Fruit fly (Drosophila melanogaster): ENCODE measurements around the gene CG1722.

Gene CG1722

DNA sequence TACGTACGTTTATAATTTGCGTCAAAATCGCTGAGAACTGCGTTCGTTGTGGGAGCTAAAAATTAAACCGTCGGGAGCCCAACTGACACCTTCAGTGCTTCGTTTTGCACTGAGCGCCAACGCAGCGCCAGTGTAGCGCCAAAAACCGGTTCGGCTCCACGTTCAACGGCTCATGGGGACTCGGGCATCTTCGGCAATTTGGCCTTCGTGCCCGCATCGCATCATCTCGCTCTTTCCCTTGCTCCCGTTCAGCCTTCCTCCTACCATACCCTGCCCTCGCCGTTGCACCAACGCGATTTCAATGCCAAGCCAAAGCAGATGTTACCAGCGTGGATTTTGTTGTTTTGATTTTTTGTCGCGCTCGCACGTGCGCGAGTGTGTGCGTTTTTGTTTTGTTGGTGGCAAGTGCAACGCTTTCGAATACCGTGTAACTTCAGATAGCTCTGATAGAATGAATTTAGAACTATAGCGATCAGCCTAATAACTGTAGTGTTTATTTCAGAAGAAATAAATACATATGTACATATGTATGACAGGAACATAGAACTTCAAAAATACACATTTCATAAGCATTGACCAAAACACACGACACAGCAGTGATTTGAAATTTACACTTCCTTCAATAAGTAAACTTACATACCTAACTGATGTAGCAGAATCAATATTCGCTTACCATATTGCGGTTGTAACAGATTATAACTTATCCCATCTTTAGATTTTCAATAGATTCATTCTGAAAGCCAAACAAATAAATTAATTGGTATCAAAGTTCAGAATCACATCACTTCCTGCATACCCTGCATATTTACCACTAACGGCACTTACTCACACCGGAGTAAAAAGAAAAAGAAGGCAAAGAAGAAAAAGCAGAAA, 30.3 kb upstream of the CG1722 start, which contains the start of gene Mnr (continued):
- no peak for TF ChIP-seq CG15601 (tag; optimal IDR thresholded peaks at IDR 0.05)
- TF ChIP-seq CG5245 (GFP tag; optimal IDR thresholded peaks at IDR 0.05) = no peak
- TF ChIP-seq oc (tag; optimal IDR thresholded peaks at IDR 0.05) = peak; percentile 6
- no peak for TF ChIP-seq shn (GFP tag; optimal IDR thresholded peaks at IDR 0.05)
- no peak for TF ChIP-seq CG13123 (GFP tag; optimal IDR thresholded peaks at IDR 0.05)
- TF ChIP-seq CG9609 (GFP tag; optimal IDR thresholded peaks at IDR 0.05) = no peak
- no peak for TF ChIP-seq CG18011 (GFP tag; optimal IDR thresholded peaks at IDR 0.05)
- TF ChIP-seq CG33213 (GFP tag; optimal IDR thresholded peaks at IDR 0.05) = no peak
- no peak for TF ChIP-seq pho (GFP tag; optimal IDR thresholded peaks at IDR 0.05)
- 0 out of 2 replicates have a peak, but pooled peaks have one; percentile 25 for TF ChIP-seq CG14441 (GFP tag; IDR thresholded peaks at IDR 0.05)
- TF ChIP-seq stc (GFP tag; IDR thresholded peaks at IDR 0.05) = no peak
- TF ChIP-seq CG16779 (GFP tag; IDR thresholded peaks at IDR 0.05) = no peak
- no peak for TF ChIP-seq tgo (GFP tag; IDR thresholded peaks at IDR 0.05)
- TF ChIP-seq CG7745 (tag; optimal IDR thresholded peaks at IDR 0.05) = no peak
- no peak for TF ChIP-seq gsb-n (tag; optimal IDR thresholded peaks at IDR 0.05)
- no peak for TF ChIP-seq CG7963 (GFP tag; IDR thresholded peaks at IDR 0.05; ENCODE audit: partially characterized antibody)
- no peak for TF ChIP-seq Hr51 (GFP tag; optimal IDR thresholded peaks at IDR 0.05)
- TF ChIP-seq CG31365 (tag; optimal IDR thresholded peaks at IDR 0.05) = no peak
- no peak for TF ChIP-seq Doc2 (GFP tag; IDR thresholded peaks at IDR 0.05)
- TF ChIP-seq bsh (GFP tag; optimal IDR thresholded peaks at IDR 0.05) = no peak
- TF ChIP-seq sima (GFP tag; optimal IDR thresholded peaks at IDR 0.05) = no peak
- no peak for TF ChIP-seq D (optimal IDR thresholded peaks at IDR 0.05)
- TF ChIP-seq D (GFP tag; optimal IDR thresholded peaks at IDR 0.05) = no peak
- TF ChIP-seq p53 (GFP tag; optimal IDR thresholded peaks at IDR 0.05) = no peak
- TF ChIP-seq MESR4 (GFP tag; optimal IDR thresholded peaks at IDR 0.05) = peak; percentile 6
- no peak for TF ChIP-seq Oli (tag; optimal IDR thresholded peaks at IDR 0.05)
- TF ChIP-seq CG12744 (GFP tag; optimal IDR thresholded peaks at IDR 0.05) = no peak
- no peak for TF ChIP-seq ab (GFP tag; optimal IDR thresholded peaks at IDR 0.05)
- TF ChIP-seq dimm (GFP tag; IDR thresholded peaks at IDR 0.05) = no peak
- TF ChIP-seq wdn (GFP tag; IDR thresholded peaks at IDR 0.05) = no peak
- TF ChIP-seq btn (GFP tag; optimal IDR thresholded peaks at IDR 0.05) = no peak
- no peak for TF ChIP-seq CG15073 (GFP tag; optimal IDR thresholded peaks at IDR 0.05)
- peak; percentile 4; the same call in 1 of the 2 replicates for TF ChIP-seq bowl (GFP tag; IDR thresholded peaks at IDR 0.05)
- peak; percentile 14 for TF ChIP-seq CG18262 (tag; optimal IDR thresholded peaks at IDR 0.05)
- no peak for TF ChIP-seq tin (GFP tag; optimal IDR thresholded peaks at IDR 0.05)
- TF ChIP-seq Atf6 (GFP tag; IDR thresholded peaks at IDR 0.05) = no peak
- TF ChIP-seq hth (optimal IDR thresholded peaks at IDR 0.05) = no peak
- TF ChIP-seq schlank (tag; optimal IDR thresholded peaks at IDR 0.05) = no peak
- 0 out of 3 replicates have a peak, but pooled peaks have one; percentile 9 for TF ChIP-seq so (GFP tag; IDR thresholded peaks at IDR 0.05)
- TF ChIP-seq psq (GFP tag; optimal IDR thresholded peaks at IDR 0.05) = no peak
- no peak for TF ChIP-seq trh (GFP tag; optimal IDR thresholded peaks at IDR 0.05)
- no peak for TF ChIP-seq HmgZ (tag; optimal IDR thresholded peaks at IDR 0.05)
- no peak for TF ChIP-seq Gug (GFP tag; IDR thresholded peaks at IDR 0.05)
- no peak for TF ChIP-seq CG12155 (GFP tag; optimal IDR thresholded peaks at IDR 0.05)
- no peak for TF ChIP-seq Xbp1 (GFP tag; optimal IDR thresholded peaks at IDR 0.05)
- peak; percentile 22 for TF ChIP-seq CG7987 (GFP tag; optimal IDR thresholded peaks at IDR 0.05)
- no peak for TF ChIP-seq ash1 (GFP tag; optimal IDR thresholded peaks at IDR 0.05)

All from whole organism, embryonic.